Fruit fly (Drosophila melanogaster) whole organism, prepupa: ENCODE measurements around the gene 5-HT7.

Experiments used
- CG10631 ChIP-seq: fragments of 200-800 bp; sonication (Bioruptor generic); optimal IDR thresholded peaks from 2 replicates; lab custom pipeline; 2016; ENCODE audit warnings: missing biosample characterization, missing genetic modification characterization
- CG11762 ChIP-seq: fragments of 200-800 bp; sonication (Bioruptor generic); optimal IDR thresholded peaks from 3 replicates; lab custom pipeline; 2016; ENCODE audit warnings: missing biosample characterization, missing genetic modification characterization; ENCODE audit not compliant: insufficient read depth
- CG1621 ChIP-seq: fragments of 200-800 bp; sonication (Bioruptor generic); optimal IDR thresholded peaks from 3 replicates; lab custom pipeline; 2018; ENCODE audit warnings: missing biosample characterization, mild to moderate bottlenecking, missing genetic modification characterization
- CG16779 ChIP-seq: fragments of 200-800 bp; sonication (Bioruptor generic); optimal IDR thresholded peaks from 3 replicates; lab custom pipeline; 2017; ENCODE audit warnings: missing biosample characterization, mild to moderate bottlenecking, missing genetic modification characterization
- CG3032 ChIP-seq: fragments of 200-800 bp; optimal IDR thresholded peaks from 2 replicates; lab custom pipeline; 2019; ENCODE audit warnings: missing biosample characterization, mild to moderate bottlenecking, missing genetic modification characterization, moderate library complexity
- CG32006 ChIP-seq: fragments of 200-800 bp; sonication (Bioruptor generic); optimal IDR thresholded peaks from 3 replicates; lab custom pipeline; 2017; ENCODE audit warnings: missing biosample characterization, mild to moderate bottlenecking, missing genetic modification characterization
- CG3919 ChIP-seq: fragments of 200-800 bp; sonication (Bioruptor generic); optimal IDR thresholded peaks from 3 replicates; lab custom pipeline; 2016; ENCODE audit warnings: missing biosample characterization, missing genetic modification characterization
- CG6163 ChIP-seq: fragments of 200-800 bp; sonication (Bioruptor generic); IDR thresholded peaks from 3 replicates; pipeline ENCODE4 v1.3.6; 2022; ENCODE audit warnings: missing biosample characterization, missing genetic modification characterization
- CG6792 ChIP-seq: fragments of 200-800 bp; sonication (Bioruptor generic); optimal IDR thresholded peaks from 3 replicates; lab custom pipeline; 2016; ENCODE audit warnings: missing biosample characterization, missing genetic modification characterization
- CG6808 ChIP-seq: fragments of 200-800 bp; sonication (Bioruptor generic); optimal IDR thresholded peaks from 3 replicates; lab custom pipeline; 2017; ENCODE audit warnings: missing biosample characterization, missing genetic modification characterization, mild to moderate bottlenecking, moderate library complexity, missing genetic modification reagents
- CG7368 ChIP-seq: fragments of 200-800 bp; sonication (Bioruptor generic); optimal IDR thresholded peaks from 3 replicates; lab custom pipeline; 2016; ENCODE audit warnings: missing biosample characterization, missing genetic modification characterization
- CG8319 ChIP-seq: fragments of 200-800 bp; sonication (Bioruptor generic); optimal IDR thresholded peaks from 3 replicates; lab custom pipeline; 2016; ENCODE audit warnings: missing biosample characterization, missing genetic modification characterization
- Eip78C ChIP-seq: fragments of 200-800 bp; sonication (Bioruptor generic); peaks from one replicate; lab custom pipeline; 2016; ENCODE audit warnings: missing biosample characterization, missing genetic modification characterization
- Eip93F ChIP-seq: fragments of 200-800 bp; sonication (Bioruptor generic); optimal IDR thresholded peaks from 2 replicates; lab custom pipeline; 2016; ENCODE audit warnings: missing biosample characterization, mild to moderate bottlenecking, missing genetic modification characterization
- Ets21C ChIP-seq: fragments of 200-800 bp; sonication (Bioruptor generic); optimal IDR thresholded peaks from 3 replicates; lab custom pipeline; 2016; ENCODE audit warnings: missing biosample characterization, missing genetic modification characterization
- Ets96B ChIP-seq: fragments of 200-800 bp; optimal IDR thresholded peaks from 2 replicates; lab custom pipeline; 2019; ENCODE audit warnings: missing biosample characterization, mild to moderate bottlenecking, missing genetic modification characterization, moderate library complexity
- Gug ChIP-seq: fragments of 200-800 bp; sonication (Bioruptor generic); IDR thresholded peaks from 2 replicates; pipeline ENCODE4 v1.3.6; 2022; ENCODE audit warnings: missing biosample characterization, missing genetic modification characterization
- Hr38 ChIP-seq: sonication (Bioruptor generic); optimal IDR thresholded peaks from 2 replicates; lab custom pipeline; 2016; ENCODE audit warnings: missing biosample characterization, missing genetic modification characterization
- Lpt ChIP-seq: fragments of 200-800 bp; sonication (Bioruptor generic); optimal IDR thresholded peaks from 3 replicates; lab custom pipeline; 2016; ENCODE audit warnings: missing biosample characterization, missing genetic modification characterization
- OdsH ChIP-seq: fragments of 200-800 bp; sonication (Bioruptor generic); optimal IDR thresholded peaks from 3 replicates; lab custom pipeline; 2016; ENCODE audit warnings: missing biosample characterization, missing genetic modification characterization
- Smox ChIP-seq: fragments of 200-800 bp; sonication (Bioruptor generic); optimal IDR thresholded peaks from 3 replicates; lab custom pipeline; 2016; ENCODE audit warnings: missing biosample characterization, missing genetic modification characterization
- Sox14 ChIP-seq: fragments of 200-800 bp; sonication (Bioruptor generic); optimal IDR thresholded peaks from 3 replicates; lab custom pipeline; 2016; ENCODE audit warnings: missing biosample characterization, missing genetic modification characterization
- Sox15 ChIP-seq: fragments of 200-800 bp; sonication (Bioruptor generic); optimal IDR thresholded peaks from 3 replicates; lab custom pipeline; 2016; ENCODE audit warnings: missing biosample characterization, missing genetic modification characterization
- acj6 ChIP-seq: fragments of 200-800 bp; sonication (Bioruptor generic); optimal IDR thresholded peaks from 3 replicates; lab custom pipeline; 2016; ENCODE audit warnings: missing biosample characterization, missing genetic modification characterization
- esn ChIP-seq: fragments of 200-800 bp; sonication (Bioruptor generic); optimal IDR thresholded peaks from 2 replicates; lab custom pipeline; 2016; ENCODE audit warnings: missing biosample characterization, mild to moderate bottlenecking, missing genetic modification characterization, moderate library complexity
- fd85E ChIP-seq: fragments of 200-800 bp; sonication (Bioruptor generic); optimal IDR thresholded peaks from 3 replicates; lab custom pipeline; 2016; ENCODE audit warnings: missing biosample characterization, missing genetic modification characterization
- fkh ChIP-seq: fragments of 200-800 bp; sonication (Bioruptor generic); optimal IDR thresholded peaks from 3 replicates; lab custom pipeline; 2017; ENCODE audit warnings: missing biosample characterization, mild to moderate bottlenecking, missing genetic modification characterization, moderate library complexity
- lz ChIP-seq: fragments of 200-800 bp; sonication (Bioruptor generic); optimal IDR thresholded peaks from 3 replicates; lab custom pipeline; 2016; ENCODE audit warnings: missing biosample characterization, missing genetic modification characterization
- net ChIP-seq: fragments of 200-800 bp; sonication (Bioruptor generic); optimal IDR thresholded peaks from 3 replicates; lab custom pipeline; 2016; ENCODE audit warnings: missing biosample characterization, missing genetic modification characterization
- salr ChIP-seq, 2 experiments: fragments of 200-800 bp; sonication (Bioruptor generic); optimal IDR thresholded peaks; 3 replicates each; lab custom pipeline; 2016 to 2018; ENCODE audit warnings: missing biosample characterization in 2 of 2, missing genetic modification characterization in 2 of 2, mild to moderate bottlenecking in 1 of 2
- spab ChIP-seq: fragments of 200-800 bp; sonication (Bioruptor generic); optimal IDR thresholded peaks from 2 replicates; lab custom pipeline; 2017; ENCODE audit warnings: missing biosample characterization, mild to moderate bottlenecking, missing genetic modification characterization, missing genetic modification reagents
- svp ChIP-seq: fragments of 200-800 bp; sonication (Bioruptor generic); peaks from one replicate; lab custom pipeline; 2016; ENCODE audit warnings: missing biosample characterization, missing genetic modification characterization
- topi ChIP-seq: fragments of 200-800 bp; sonication (Bioruptor generic); optimal IDR thresholded peaks from 3 replicates; lab custom pipeline; 2016; ENCODE audit warnings: missing biosample characterization, missing genetic modification characterization
- vri ChIP-seq: fragments of 200-800 bp; sonication (Bioruptor generic); optimal IDR thresholded peaks from 3 replicates; lab custom pipeline; 2016; ENCODE audit warnings: missing biosample characterization, mild to moderate bottlenecking, missing genetic modification characterization

Gene 5-HT7

dm6 chr3R:31016715-31017114 lies at the start of gene 5-HT7:
TSS of gene 5-HT7 (minus strand) at chr3R:31016875.
- TF ChIP-seq svp, result peak; percentile 75
- TF ChIP-seq Sox14 (GFP tag; lab: Kevin White, UChicago), result no peak

dm6 chr3R:31066356-31066755 lies 49.7 kb upstream of the 5-HT7 start:
- TF ChIP-seq CG10631 (GFP tag; lab: Kevin White, UChicago) (peak; percentile 17), net (GFP tag; lab: Kevin White, UChicago) (no peak), CG7368 (no peak), esn (GFP tag; lab: Kevin White, UChicago) (no peak), salr (GFP tag; optimal IDR thresholded peaks at IDR 0.05; lab: Kevin White, UChicago) (no peak), CG11762 (GFP tag; lab: Kevin White, UChicago) (no peak), CG3032 (tag; lab: Kevin White, UChicago) (peak; percentile 5), Ets96B (tag; lab: Kevin White, UChicago) (peak; percentile 32), CG8319 (GFP tag; lab: Kevin White, UChicago) (no peak), Sox14 (GFP tag; lab: Kevin White, UChicago) (peak; percentile 24), acj6 (GFP tag; lab: Kevin White, UChicago) (no peak), Eip78C (GFP tag; lab: Kevin White, UChicago) (peak; percentile 33), OdsH (GFP tag; lab: Kevin White, UChicago) (no peak), CG6808 (GFP tag; lab: Kevin White, UChicago) (peak; percentile 1), lz (GFP tag; lab: Kevin White, UChicago) (peak; percentile 28), Smox (GFP tag; lab: Kevin White, UChicago) (no peak), CG1621 (tag; lab: Kevin White, UChicago) (peak; percentile 21), Lpt (no peak), Eip93F (no peak), Ets21C (GFP tag; lab: Kevin White, UChicago) (no peak), svp (peak; percentile 98), CG6792 (GFP tag; lab: Kevin White, UChicago) (no peak), CG16779 (tag; lab: Kevin White, UChicago) (no peak), CG3919 (GFP tag; lab: Kevin White, UChicago) (peak; percentile 9), CG32006 (GFP tag; lab: Kevin White, UChicago) (no peak)

dm6 chr3R:31064653-31065322 lies 48.1 kb upstream of the 5-HT7 start, which contains the start of gene Sox100B:
TSS of gene Sox100B (plus strand) at chr3R:31065253.
- TF ChIP-seq fkh (peak; percentile 67), spab (GFP tag; lab: Kevin White, UChicago) (no peak), CG16779 (tag; lab: Kevin White, UChicago) (no peak), Hr38 (GFP tag; lab: Kevin White, UChicago) (no peak), Ets96B (tag; lab: Kevin White, UChicago) (peak; percentile 18), Eip93F (no peak), Eip78C (GFP tag; lab: Kevin White, UChicago) (peak; percentile 57), vri (no peak), CG3032 (tag; lab: Kevin White, UChicago) (peak; percentile 23), CG10631 (GFP tag; lab: Kevin White, UChicago) (no peak), svp (peak; percentile 60), acj6 (GFP tag; lab: Kevin White, UChicago) (no peak), Sox15 (GFP tag; lab: Kevin White, UChicago) (no peak), fd85E (no peak), topi (GFP tag; lab: Kevin White, UChicago) (no peak), CG6163 (0 out of 3 replicates have a peak, but pooled peaks have one; percentile 23), Gug (GFP tag; lab: Robert Waterston, UW) (no peak)
